Fruit fly (Drosophila melanogaster) whole organism, embryonic: ENCODE measurements around the gene Mur2B.

Experiments
- ATbp ChIP-seq: fragments of 200-800 bp; sonication (Bioruptor generic); optimal IDR thresholded peaks from 2 replicates; lab custom pipeline; 2017; ENCODE audit warnings: missing biosample characterization, mild to moderate bottlenecking, missing genetic modification characterization, missing genetic modification reagents
- CG10267 ChIP-seq: fragments of 200-800 bp; sonication (Bioruptor generic); optimal IDR thresholded peaks from 2 replicates; lab custom pipeline; 2018; ENCODE audit warnings: missing biosample characterization, mild to moderate bottlenecking, missing genetic modification characterization, moderate library complexity
- CG12659 ChIP-seq: fragments of 200-800 bp; sonication (Bioruptor generic); optimal IDR thresholded peaks from 3 replicates; lab custom pipeline; 2017; ENCODE audit warnings: mild to moderate bottlenecking, missing biosample characterization, missing genetic modification reagents, missing genetic modification characterization
- CG13624 ChIP-seq: fragments of 200-800 bp; sonication (Bioruptor generic); optimal IDR thresholded peaks from 2 replicates; lab custom pipeline; 2016; ENCODE audit warnings: missing biosample characterization, missing genetic modification characterization
- CG15269 ChIP-seq: fragments of 200-800 bp; sonication (Bioruptor generic); optimal IDR thresholded peaks from 2 replicates; lab custom pipeline; 2018; ENCODE audit warnings: missing biosample characterization, mild to moderate bottlenecking, missing genetic modification characterization, moderate library complexity
- CG1603 ChIP-seq: fragments of 200-800 bp; sonication (Bioruptor generic); optimal IDR thresholded peaks from 2 replicates; lab custom pipeline; 2019; ENCODE audit warnings: missing biosample characterization, mild to moderate bottlenecking, missing genetic modification characterization, moderate library complexity
- CG30020 ChIP-seq: fragments of 200-800 bp; optimal IDR thresholded peaks from 2 replicates; lab custom pipeline; 2019; ENCODE audit warnings: missing biosample characterization, mild to moderate bottlenecking, missing genetic modification characterization, moderate library complexity
- CG34422 ChIP-seq: fragments of 200-800 bp; sonication (Bioruptor generic); IDR thresholded peaks from 3 replicates; pipeline ENCODE4 v1.3.6; 2022; ENCODE audit warnings: missing biosample characterization, missing genetic modification characterization
- CG3847 ChIP-seq: fragments of 200-800 bp; sonication (Bioruptor generic); IDR thresholded peaks from 2 replicates; pipeline ENCODE4 v1.3.6; 2022; ENCODE audit warnings: missing biosample characterization, missing genetic modification characterization
- CG42726 ChIP-seq: fragments of 200-800 bp; sonication (Bioruptor generic); IDR thresholded peaks from 2 replicates; pipeline ENCODE4 v1.3.6; 2022; ENCODE audit warnings: missing biosample characterization, missing genetic modification characterization; ENCODE audit not compliant: partially characterized antibody
- CG4282 ChIP-seq: fragments of 200-800 bp; sonication (Bioruptor generic); optimal IDR thresholded peaks from 2 replicates; lab custom pipeline; 2016; ENCODE audit warnings: missing biosample characterization, missing genetic modification characterization
- CG5953 ChIP-seq: fragments of 200-800 bp; sonication (Bioruptor generic); IDR thresholded peaks from 2 replicates; pipeline ENCODE4 v1.3.6; 2022; ENCODE audit warnings: missing biosample characterization, missing genetic modification characterization
- CG6791 ChIP-seq: fragments of 200-800 bp; sonication (Bioruptor generic); IDR thresholded peaks from 3 replicates; pipeline ENCODE4 v1.3.6; 2022; ENCODE audit warnings: missing biosample characterization, missing genetic modification characterization; ENCODE audit not compliant: partially characterized antibody
- CG7839 ChIP-seq: fragments of 200-800 bp; sonication (Bioruptor generic); optimal IDR thresholded peaks from 3 replicates; lab custom pipeline; 2018; ENCODE audit warnings: missing biosample characterization, mild to moderate bottlenecking, missing genetic modification characterization, moderate library complexity
- CG7987 ChIP-seq: fragments of 200-800 bp; sonication (Bioruptor generic); optimal IDR thresholded peaks from 2 replicates; lab custom pipeline; 2018; ENCODE audit warnings: missing biosample characterization, mild to moderate bottlenecking, missing genetic modification characterization, moderate library complexity
- CG9817 ChIP-seq: fragments of 200-800 bp; sonication (Bioruptor generic); optimal IDR thresholded peaks from 2 replicates; lab custom pipeline; 2018; ENCODE audit warnings: missing biosample characterization, mild to moderate bottlenecking, missing genetic modification characterization, moderate library complexity
- CG9876 ChIP-seq: fragments of 200-800 bp; sonication (Bioruptor generic); optimal IDR thresholded peaks from 2 replicates; lab custom pipeline; 2016; ENCODE audit warnings: missing biosample characterization, missing genetic modification characterization
- CHES-1-like ChIP-seq: fragments of 200-800 bp; sonication (Bioruptor generic); optimal IDR thresholded peaks from 2 replicates; lab custom pipeline; 2016; ENCODE audit warnings: missing biosample characterization, missing genetic modification characterization
- CTCF ChIP-seq: fragments of 200-800 bp; sonication (Bioruptor generic); optimal IDR thresholded peaks from 2 replicates; lab custom pipeline; 2017; ENCODE audit warnings: missing biosample characterization, mild to moderate bottlenecking, missing genetic modification characterization, moderate library complexity
- Camta ChIP-seq: fragments of 200-800 bp; sonication (Bioruptor generic); optimal IDR thresholded peaks from 2 replicates; lab custom pipeline; 2016; ENCODE audit warnings: missing biosample characterization, missing genetic modification characterization
- Dek ChIP-seq: fragments of 200-800 bp; sonication (Bioruptor generic); optimal IDR thresholded peaks from 3 replicates; lab custom pipeline; 2019; ENCODE audit warnings: missing biosample characterization, mild to moderate bottlenecking, missing genetic modification characterization, moderate library complexity
- E2f2 ChIP-seq: fragments of 200-800 bp; sonication (Bioruptor generic); IDR thresholded peaks from 2 replicates; pipeline ENCODE4 v1.3.6; 2022; ENCODE audit warnings: missing biosample characterization, missing genetic modification characterization
- ERR ChIP-seq: fragments of 200-800 bp; sonication (Bioruptor generic); optimal IDR thresholded peaks from 2 replicates; lab custom pipeline; 2016; ENCODE audit warnings: missing biosample characterization, missing genetic modification characterization
- HLH4C ChIP-seq: fragments of 200-800 bp; sonication (Bioruptor generic); IDR thresholded peaks from 3 replicates; pipeline ENCODE4 v1.3.6; 2022; ENCODE audit warnings: missing biosample characterization, missing genetic modification characterization; ENCODE audit not compliant: partially characterized antibody
- HmgD ChIP-seq: fragments of 200-800 bp; sonication (Bioruptor generic); optimal IDR thresholded peaks from 3 replicates; lab custom pipeline; 2016; ENCODE audit warnings: missing biosample characterization, missing genetic modification characterization
- Hmr ChIP-seq: fragments of 200-800 bp; sonication (Bioruptor generic); optimal IDR thresholded peaks from 3 replicates; lab custom pipeline; 2017; ENCODE audit warnings: mild to moderate bottlenecking, missing biosample characterization, missing genetic modification reagents, missing genetic modification characterization
- Hmx ChIP-seq: fragments of 200-800 bp; sonication (Bioruptor generic); optimal IDR thresholded peaks from 2 replicates; lab custom pipeline; 2016; ENCODE audit warnings: missing biosample characterization, missing genetic modification characterization
- Hsf ChIP-seq: fragments of 200-800 bp; sonication (Bioruptor generic); optimal IDR thresholded peaks from 3 replicates; lab custom pipeline; 2016; ENCODE audit warnings: missing biosample characterization, missing genetic modification characterization
- Lhr ChIP-seq: fragments of 200-800 bp; sonication (Bioruptor generic); optimal IDR thresholded peaks from 3 replicates; lab custom pipeline; 2017; ENCODE audit warnings: mild to moderate bottlenecking, missing biosample characterization, missing genetic modification reagents, missing genetic modification characterization
- Med ChIP-seq: fragments of 200-800 bp; sonication (Bioruptor generic); peaks from one replicate; lab custom pipeline; 2016; ENCODE audit warnings: missing biosample characterization, missing genetic modification characterization, mild to moderate bottlenecking, inconsistent platforms, moderate library complexity
- Myb ChIP-seq: fragments of 200-800 bp; sonication (Bioruptor generic); optimal IDR thresholded peaks from 2 replicates; lab custom pipeline; 2016; ENCODE audit warnings: missing biosample characterization, missing genetic modification characterization
- NC2β ChIP-seq: fragments of 200-800 bp; sonication (Bioruptor generic); optimal IDR thresholded peaks from 2 replicates; lab custom pipeline; 2016; ENCODE audit warnings: missing biosample characterization, missing genetic modification characterization
- Ptx1 ChIP-seq: fragments of 200-800 bp; sonication (Bioruptor generic); IDR thresholded peaks from 2 replicates; pipeline ENCODE4 v1.3.6; 2022; ENCODE audit warnings: missing biosample characterization, missing genetic modification characterization
- abd-A ChIP-seq: fragments of 200-800 bp; sonication (Bioruptor generic); optimal IDR thresholded peaks from 3 replicates; lab custom pipeline; 2019; ENCODE audit warnings: missing biosample characterization, mild to moderate bottlenecking, missing genetic modification characterization, moderate library complexity
- bigmax ChIP-seq: fragments of 200-800 bp; sonication (Bioruptor generic); optimal IDR thresholded peaks from 2 replicates; lab custom pipeline; 2018; ENCODE audit warnings: missing biosample characterization, mild to moderate bottlenecking, missing genetic modification characterization
- cg ChIP-seq: fragments of 200-800 bp; sonication (Bioruptor generic); optimal IDR thresholded peaks from 3 replicates; lab custom pipeline; 2019; ENCODE audit warnings: missing biosample characterization, mild to moderate bottlenecking, missing genetic modification characterization, moderate library complexity
- croc ChIP-seq: fragments of 200-800 bp; sonication (Bioruptor generic); conservative IDR thresholded peaks from 3 replicates; pipeline ENCODE4 v1.3.6; 2022; ENCODE audit warnings: missing biosample characterization, missing genetic modification characterization
- dm ChIP-seq: fragments of 200-800 bp; sonication (Bioruptor generic); optimal IDR thresholded peaks from 3 replicates; lab custom pipeline; 2016; ENCODE audit warnings: missing biosample characterization, missing genetic modification characterization
- ems ChIP-seq: fragments of 200-800 bp; sonication (Bioruptor generic); optimal IDR thresholded peaks from 3 replicates; lab custom pipeline; 2016; ENCODE audit warnings: missing biosample characterization, missing genetic modification characterization
- gro ChIP-seq: fragments of 200-800 bp; sonication (Bioruptor generic); optimal IDR thresholded peaks from 2 replicates; lab custom pipeline; 2016; ENCODE audit warnings: missing biosample characterization, missing genetic modification characterization
- h ChIP-seq: fragments of >200 bp; optimal IDR thresholded peaks from 2 replicates; lab custom pipeline; 2017
- hkb ChIP-seq, 2 experiments: fragments of 200-800 bp in 1 of 2; fragments of >200 bp in 1 of 2; sonication (Bioruptor generic) in 1 of 2; IDR thresholded peaks in 1 of 2; optimal IDR thresholded peaks in 1 of 2; 2 replicates each; pipeline versions ENCODE4 v1.3.6 to Lab custom; 2017 to 2022; ENCODE audit warnings: missing biosample characterization in 1 of 2, missing genetic modification characterization in 1 of 2
- klu ChIP-seq: fragments of 200-800 bp; sonication (Bioruptor generic); IDR thresholded peaks from 2 replicates; pipeline ENCODE4 v1.3.6; 2022; ENCODE audit warnings: missing biosample characterization, missing genetic modification characterization
- lola ChIP-seq, 3 experiments: fragments of >200 bp in 2 of 3; fragments of 200-800 bp in 1 of 3; sonication (Bioruptor generic) in 1 of 3; optimal IDR thresholded peaks; 2 replicates each; lab custom pipeline; 2017 to 2019; ENCODE audit warnings: missing biosample characterization in 3 of 3, missing genetic modification characterization in 3 of 3, mild to moderate bottlenecking in 1 of 3, moderate library complexity in 1 of 3
- p53 ChIP-seq: fragments of 200-800 bp; sonication (Bioruptor generic); optimal IDR thresholded peaks from 2 replicates; lab custom pipeline; 2016; ENCODE audit warnings: missing biosample characterization, missing genetic modification characterization
- rib ChIP-seq: fragments of 200-800 bp; sonication (Bioruptor generic); IDR thresholded peaks from 2 replicates; pipeline ENCODE4 v1.3.6; 2022; ENCODE audit warnings: missing biosample characterization, missing genetic modification characterization
- stc ChIP-seq: fragments of 200-800 bp; sonication (Bioruptor generic); IDR thresholded peaks from 2 replicates; pipeline ENCODE4 v1.3.6; 2022; ENCODE audit warnings: missing biosample characterization, missing genetic modification characterization
- stwl ChIP-seq: fragments of 200-800 bp; sonication (Bioruptor generic); optimal IDR thresholded peaks from 3 replicates; lab custom pipeline; 2018; ENCODE audit warnings: missing biosample characterization, mild to moderate bottlenecking, missing genetic modification characterization, moderate library complexity
- vnd ChIP-seq: fragments of 200-800 bp; sonication (Bioruptor generic); IDR thresholded peaks from 3 replicates; pipeline ENCODE4 v1.3.6; 2022; ENCODE audit warnings: missing biosample characterization, missing genetic modification characterization; ENCODE audit not compliant: partially characterized antibody
- vvl ChIP-seq: fragments of 200-800 bp; sonication (Bioruptor generic); IDR thresholded peaks from 2 replicates; pipeline ENCODE4 v1.3.6; 2022; ENCODE audit warnings: missing biosample characterization, missing genetic modification characterization

The Mur2B gene

DNA sequence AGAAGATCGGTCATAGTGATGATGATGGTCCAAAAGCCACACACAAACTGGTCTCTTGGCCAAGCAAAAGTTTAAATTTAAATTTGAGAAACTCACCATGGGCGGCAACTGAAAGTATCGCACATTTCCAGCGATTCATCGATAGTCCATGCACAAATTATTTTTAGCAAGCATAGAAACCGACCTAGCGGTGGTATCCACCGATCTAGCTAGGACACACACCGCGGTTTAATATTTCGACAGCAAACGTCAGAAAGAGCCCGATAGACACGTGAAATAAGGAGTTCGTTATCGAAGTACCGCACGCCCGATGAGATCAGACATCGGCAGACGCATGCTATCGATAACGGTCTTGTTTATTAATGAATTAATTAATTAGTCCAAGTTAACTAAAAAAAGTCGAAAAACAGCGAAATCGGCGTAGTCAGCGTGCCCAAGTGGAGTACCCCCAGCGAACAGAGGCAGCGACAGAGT is 155.8 kb downstream of the Mur2B start, which contains the start of gene CG14795 (continued):
- TF ChIP-seq croc (no peak), Lhr (peak; percentile 93), vnd (GFP tag; lab: Robert Waterston, UW) (peak; percentile 87), Camta (no peak), CG12659 (GFP tag; lab: Kevin White, UChicago) (peak; percentile 81), bigmax (GFP tag; lab: Kevin White, UChicago) (peak; percentile 41), rib (no peak), NC2β (GFP tag; lab: Kevin White, UChicago) (peak; percentile 67), Med (peak; percentile 89), ERR (peak; percentile 6), CG34422 (GFP tag; lab: Robert Waterston, UW) (0 out of 3 replicates have a peak, but pooled peaks have one; percentile 29), Ptx1 (GFP tag; lab: Robert Waterston, UW) (peak; percentile 26; the same call in 1 of the 2 replicates), abd-A (tag; lab: Kevin White, UChicago) (peak; percentile 46), CG13624 (GFP tag; lab: Kevin White, UChicago) (peak; percentile 60), klu (GFP tag; lab: Robert Waterston, UW) (no peak), p53 (GFP tag; lab: Kevin White, UChicago) (peak; percentile 47), CG7987 (peak; percentile 14), CG30020 (tag; lab: Kevin White, UChicago) (peak; percentile 33), Dek (tag; lab: Kevin White, UChicago) (peak; percentile 50), Myb (peak; percentile 94), stc (GFP tag; lab: Robert Waterston, UW) (no peak), CG10267 (tag; lab: Kevin White, UChicago) (peak; percentile 80), CG7839 (tag; lab: Kevin White, UChicago) (peak; percentile 6), CG3847 (GFP tag; lab: Robert Waterston, UW) (peak; percentile 71), CG15269 (peak; percentile 6), CG6791 (GFP tag; lab: Robert Waterston, UW) (peak; percentile 97), CG4282 (GFP tag; lab: Kevin White, UChicago) (peak; percentile 46), E2f2 (GFP tag; lab: Robert Waterston, UW) (peak; percentile 92), lola (GFP tag; optimal IDR thresholded peaks at IDR 0.05; lab: Kevin White, UChicago) (peak in 1 of 3 experiments; percentile 20), CG9876 (peak; percentile 52), CHES-1-like (GFP tag; lab: Kevin White, UChicago) (peak; percentile 75), CTCF (GFP tag; lab: Kevin White, UChicago) (peak; percentile 66), gro (GFP tag; lab: Kevin White, UChicago) (peak; percentile 75), dm (GFP tag; lab: Kevin White, UChicago) (peak; percentile 80), CG42726 (peak; percentile 92), cg (GFP tag; lab: Kevin White, UChicago) (no peak), Hmx (GFP tag; lab: Kevin White, UChicago) (no peak), ATbp (GFP tag; lab: Kevin White, UChicago) (no peak), HmgD (GFP tag; lab: Kevin White, UChicago) (peak; percentile 84), CG5953 (no peak), Hmr (peak; percentile 80), HLH4C (GFP tag; lab: Robert Waterston, UW) (peak; percentile 97), vvl (GFP tag; lab: Robert Waterston, UW) (peak; percentile 85), hkb (optimal IDR thresholded peaks at IDR 0.05; lab: Kevin White, UChicago) (peak; percentile 65), hkb (GFP tag; IDR thresholded peaks at IDR 0.05; lab: Robert Waterston, UW) (no peak), stwl (peak; percentile 81), Hsf (peak; percentile 37), CG1603 (tag; lab: Kevin White, UChicago) (peak; percentile 89), CG9817 (tag; lab: Kevin White, UChicago) (peak; percentile 37), h (lab: Kevin White, UChicago) (no peak), ems (GFP tag; lab: Kevin White, UChicago) (peak; percentile 29)
